Worm (Caenorhabditis elegans) whole organism, midembryonic: Measurements from ENCODE around the gene ckc-1.

Experiments
- T22C8.4 ChIP-seq: fragments of 200-800 bp; sonication (Bioruptor generic); IDR thresholded peaks from 2 replicates; pipeline ENCODE4 v1.3.6; 2022; ENCODE audit warnings: missing genetic modification characterization, missing compliant biosample characterization
- cog-1 ChIP-seq: sonication (generic microtip); optimal IDR thresholded peaks from 2 replicates; lab custom pipeline; 2016; ENCODE audit warnings: missing genetic modification characterization, missing compliant biosample characterization
- flt-1 ChIP-seq: fragments of 200-800 bp; sonication (Bioruptor generic); IDR thresholded peaks from 2 replicates; pipeline ENCODE4 v1.3.6; 2022; ENCODE audit warnings: missing genetic modification characterization, missing compliant biosample characterization
- klf-2 ChIP-seq: fragments of 200-800 bp; sonication (Bioruptor generic); conservative IDR thresholded peaks from 2 replicates; pipeline ENCODE4 v1.3.6; 2022; ENCODE audit warnings: missing genetic modification reagents, missing genetic modification characterization, missing compliant biosample characterization
- med-1 ChIP-seq: sonication (generic microtip); optimal IDR thresholded peaks from 2 replicates; lab custom pipeline; 2017; ENCODE audit warnings: missing genetic modification characterization, mild to moderate bottlenecking, missing compliant biosample characterization, antibody characterized with exemption, missing genetic modification reagents; ENCODE audit not compliant: insufficient read depth
- ref-1 ChIP-seq: fragments of 200-800 bp; sonication (Bioruptor generic); conservative IDR thresholded peaks from 2 replicates; pipeline ENCODE4 v1.3.6; 2022; ENCODE audit warnings: missing genetic modification reagents, missing genetic modification characterization, missing compliant biosample characterization
- tab-1 ChIP-seq: fragments of 200-800 bp; sonication (Bioruptor generic); IDR thresholded peaks from 2 replicates; pipeline ENCODE4 v1.3.6; 2022; ENCODE audit warnings: missing genetic modification characterization, missing compliant biosample characterization
- ztf-23 ChIP-seq: fragments of 200-800 bp; sonication (Bioruptor generic); IDR thresholded peaks from 2 replicates; pipeline ENCODE4 v1.3.6; 2022; ENCODE audit warnings: missing genetic modification reagents, missing genetic modification characterization, missing compliant biosample characterization
- ztf-29 ChIP-seq: fragments of 200-800 bp; sonication (Bioruptor generic); IDR thresholded peaks from 2 replicates; pipeline ENCODE4 v1.3.6; 2022; ENCODE audit warnings: missing genetic modification reagents, missing genetic modification characterization, missing compliant biosample characterization

Gene ckc-1

DNA sequence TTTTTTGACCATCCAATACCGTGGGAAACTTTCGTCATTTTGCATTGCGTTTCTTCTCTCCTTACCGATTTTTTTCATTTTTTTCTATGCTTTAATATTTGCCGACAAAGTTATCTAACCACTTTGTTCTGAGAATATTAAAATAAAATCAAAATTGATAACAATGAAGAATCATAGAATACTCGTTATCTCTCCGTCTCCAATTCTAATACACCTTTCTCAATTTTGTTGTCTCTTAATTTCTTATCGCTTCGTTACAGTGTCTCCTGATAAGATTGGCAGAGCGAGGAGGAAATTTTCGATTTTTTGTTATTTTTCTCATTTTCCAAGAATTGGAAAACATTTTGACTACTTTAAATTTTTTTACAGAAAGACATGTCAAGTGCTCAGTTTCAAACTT is at the start of gene ckc-1:
Gene ckc-1 (plus strand): TSS at position 368 of the 400 bp plus-strand sequence.
- TF ChIP-seq cog-1 (tag; lab: Kevin White, UChicago) (no peak), flt-1 (no peak), tab-1 (GFP tag; lab: Robert Waterston, UW) (no peak), med-1 (GFP tag; lab: Kevin White, UChicago) (no peak), T22C8.4 (GFP tag; lab: Robert Waterston, UW) (no peak), ztf-23 (GFP tag; lab: Robert Waterston, UW) (no peak), ref-1 (GFP tag; lab: Robert Waterston, UW) (no peak), klf-2 (no peak), ztf-29 (GFP tag; lab: Robert Waterston, UW) (no peak)

DNA sequence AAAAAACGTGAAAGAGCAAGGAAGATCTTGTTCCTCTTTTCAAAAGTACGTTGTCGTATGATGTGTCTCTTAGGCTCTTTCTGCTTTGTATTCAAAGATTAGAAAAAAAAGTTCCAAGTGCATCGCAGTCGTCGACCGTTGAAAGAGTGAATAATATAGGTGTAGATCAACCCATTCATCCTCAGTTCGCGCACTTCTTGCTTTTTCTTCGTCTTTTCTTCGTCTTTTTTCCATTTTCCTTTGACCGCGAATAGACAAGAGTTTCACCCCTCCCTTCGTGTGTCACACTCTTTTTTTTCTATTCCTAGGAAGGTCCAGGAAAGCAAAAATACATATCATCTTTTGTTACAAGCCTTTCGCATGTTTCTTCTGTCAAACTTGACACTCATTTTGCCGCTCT is 49.7 kb upstream of the ckc-1 start:
- TF ChIP-seq flt-1 (no peak), klf-2 (no peak), tab-1 (GFP tag; lab: Robert Waterston, UW) (no peak), med-1 (GFP tag; lab: Kevin White, UChicago) (no peak), cog-1 (tag; lab: Kevin White, UChicago) (no peak), ztf-29 (GFP tag; lab: Robert Waterston, UW) (no peak), ref-1 (GFP tag; lab: Robert Waterston, UW) (no peak), T22C8.4 (GFP tag; lab: Robert Waterston, UW) (no peak), ztf-23 (GFP tag; lab: Robert Waterston, UW) (no peak)

DNA sequence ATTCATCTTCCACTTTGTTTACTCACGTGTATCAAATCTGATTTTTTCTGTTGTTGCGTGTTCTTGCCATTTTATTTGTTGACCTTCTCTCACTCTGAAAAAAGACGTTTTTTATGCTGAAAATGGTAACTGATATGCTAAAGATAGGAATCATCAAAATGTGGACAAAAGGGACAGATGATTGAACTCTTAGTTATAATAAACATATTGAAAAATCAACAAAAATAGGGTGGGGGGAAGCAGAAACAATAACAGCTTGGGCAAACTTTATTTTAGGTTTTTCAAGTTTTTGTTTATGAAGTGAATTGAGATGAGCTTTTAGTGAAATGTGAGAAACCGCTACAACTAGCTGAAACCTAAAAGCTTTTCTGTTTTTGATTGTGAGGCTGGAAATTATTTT is 43.5 kb upstream of the ckc-1 start, which contains the start of gene F56B6.6:
Gene F56B6.6 (minus strand): TSS at position 101 of the 400 bp plus-strand sequence.
- TF ChIP-seq klf-2 (no peak), T22C8.4 (GFP tag; lab: Robert Waterston, UW) (no peak), ztf-29 (GFP tag; lab: Robert Waterston, UW) (no peak), flt-1 (no peak), med-1 (GFP tag; lab: Kevin White, UChicago) (no peak), ztf-23 (GFP tag; lab: Robert Waterston, UW) (no peak)

ce11 chrX:3534218-3534617 is 42.2 kb upstream of the ckc-1 start:
- TF ChIP-seq ref-1 (GFP tag; lab: Robert Waterston, UW) (no peak), med-1 (GFP tag; lab: Kevin White, UChicago) (no peak), ztf-29 (GFP tag; lab: Robert Waterston, UW) (no peak), cog-1 (tag; lab: Kevin White, UChicago) (no peak), T22C8.4 (GFP tag; lab: Robert Waterston, UW) (no peak), tab-1 (GFP tag; lab: Robert Waterston, UW) (no peak), ztf-23 (GFP tag; lab: Robert Waterston, UW) (no peak), klf-2 (no peak), flt-1 (no peak)

ce11 chrX:3535505-3535904 is 40.9 kb upstream of the ckc-1 start:
- TF ChIP-seq med-1 (GFP tag; lab: Kevin White, UChicago) (no peak), klf-2 (no peak), T22C8.4 (GFP tag; lab: Robert Waterston, UW) (no peak), ztf-29 (GFP tag; lab: Robert Waterston, UW) (no peak), cog-1 (tag; lab: Kevin White, UChicago) (no peak), flt-1 (no peak), ztf-23 (GFP tag; lab: Robert Waterston, UW) (no peak), ref-1 (GFP tag; lab: Robert Waterston, UW) (no peak), tab-1 (GFP tag; lab: Robert Waterston, UW) (no peak)

DNA sequence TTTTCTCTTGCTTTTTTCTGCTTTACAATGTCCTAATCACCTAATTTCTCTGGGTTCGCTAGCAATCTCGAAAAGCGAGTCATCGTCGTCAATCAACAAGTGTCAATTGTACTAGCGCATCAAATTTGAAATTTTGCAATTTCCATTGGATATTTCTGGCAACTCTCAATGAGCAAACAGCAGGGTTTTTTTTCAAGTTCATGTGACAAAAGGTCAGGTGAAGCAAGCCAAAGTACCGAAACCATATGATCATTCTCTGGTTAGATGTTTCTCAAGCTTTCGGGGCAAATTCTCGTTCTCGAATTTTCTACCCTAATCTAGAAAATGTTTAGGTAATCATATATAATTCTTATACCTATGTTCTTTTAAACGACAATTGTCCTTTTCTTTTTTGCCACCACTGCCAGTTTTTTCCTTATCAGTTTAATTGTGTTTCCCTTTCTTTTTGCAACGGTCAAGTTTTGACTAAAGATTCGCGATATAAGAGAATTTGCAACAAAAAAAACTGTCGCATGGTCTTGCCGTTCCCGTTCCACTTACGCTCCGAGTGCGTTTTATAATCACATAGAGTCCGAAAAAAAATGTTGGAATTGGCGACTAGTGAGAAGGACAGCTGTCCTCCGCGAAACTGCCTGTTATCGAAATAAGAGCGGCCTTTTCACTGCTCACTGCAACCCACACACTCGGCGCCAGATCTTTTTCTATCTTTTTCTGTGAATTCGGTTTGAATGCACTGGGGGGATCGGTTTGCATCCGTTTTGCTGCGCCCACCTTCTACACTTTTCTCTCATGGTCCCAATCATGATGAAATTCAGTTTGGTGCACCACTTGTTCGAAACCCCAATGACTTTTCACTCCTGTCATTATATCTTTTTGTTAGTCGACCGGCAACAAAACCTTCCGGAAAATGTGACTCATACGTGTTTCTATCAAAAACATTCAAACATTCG is 39.8 kb upstream of the ckc-1 start:
- TF ChIP-seq tab-1 (GFP tag; lab: Robert Waterston, UW), result no peak
- TF ChIP-seq med-1 (GFP tag; lab: Kevin White, UChicago), result no peak
- TF ChIP-seq flt-1, result no peak
- no peak for TF ChIP-seq T22C8.4 (GFP tag; lab: Robert Waterston, UW)
- no peak for TF ChIP-seq ztf-29 (GFP tag; lab: Robert Waterston, UW)
- TF ChIP-seq ref-1 (GFP tag; lab: Robert Waterston, UW), result no peak
- no peak for TF ChIP-seq ztf-23 (GFP tag; lab: Robert Waterston, UW)
- TF ChIP-seq cog-1 (tag; lab: Kevin White, UChicago), result no peak
- TF ChIP-seq klf-2, result no peak

ce11 chrX:3537335-3537734 is 39.1 kb upstream of the ckc-1 start, which contains the start of gene gyg-1:
gyg-1 (plus strand) TSS chrX:3537635.
- TF ChIP-seq ztf-23 (GFP tag; lab: Robert Waterston, UW) (no peak), klf-2 (no peak), cog-1 (tag; lab: Kevin White, UChicago) (no peak), ref-1 (GFP tag; lab: Robert Waterston, UW) (no peak), med-1 (GFP tag; lab: Kevin White, UChicago) (no peak), T22C8.4 (GFP tag; lab: Robert Waterston, UW) (no peak), ztf-29 (GFP tag; lab: Robert Waterston, UW) (no peak), tab-1 (GFP tag; lab: Robert Waterston, UW) (no peak), flt-1 (no peak)

DNA sequence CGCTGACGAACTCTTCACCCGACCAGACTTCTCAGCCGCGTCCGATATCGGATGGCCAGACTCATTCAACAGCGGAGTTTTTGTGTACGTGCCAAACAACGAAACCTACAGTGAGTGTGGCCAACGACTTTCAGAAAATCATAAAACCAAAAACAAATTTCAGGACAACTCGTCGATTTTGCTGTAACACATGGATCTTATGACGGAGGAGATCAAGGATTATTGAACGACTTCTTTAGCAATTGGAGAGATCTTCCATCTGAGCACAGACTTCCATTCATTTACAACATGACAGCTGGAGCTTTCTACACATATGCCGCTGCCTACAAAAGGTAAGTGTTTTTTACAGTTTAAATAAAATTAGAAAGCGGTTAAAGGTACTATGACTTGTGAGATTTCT is 38.3 kb upstream of the ckc-1 start:
- TF ChIP-seq tab-1 (GFP tag; lab: Robert Waterston, UW) (no peak), cog-1 (tag; lab: Kevin White, UChicago) (no peak), ztf-29 (GFP tag; lab: Robert Waterston, UW) (no peak), flt-1 (no peak), med-1 (GFP tag; lab: Kevin White, UChicago) (no peak), ztf-23 (GFP tag; lab: Robert Waterston, UW) (no peak), ref-1 (GFP tag; lab: Robert Waterston, UW) (no peak), T22C8.4 (GFP tag; lab: Robert Waterston, UW) (no peak), klf-2 (no peak)

- TF ChIP-seq tab-1 (GFP tag; lab: Robert Waterston, UW), result peak; percentile 50; the same call in 1 of the 2 replicates
- TF ChIP-seq cog-1 (tag; lab: Kevin White, UChicago), result peak; percentile 27
- TF ChIP-seq klf-2, result no peak
- TF ChIP-seq flt-1, result 0 out of 2 replicates have a peak, but pooled peaks have one; percentile 43
These were observed 35.5 kb upstream of the ckc-1 start for ce11 chrX:3540861-3541260.
